Worm (Caenorhabditis elegans) whole organism, L1 larva: Measurements from ENCODE around the gene F41E7.6.

Experiments used
- aha-1 ChIP-seq: fragments of 150-350 bp; optimal IDR thresholded peaks from 2 replicates; lab custom pipeline; 2014; ENCODE audit warnings: missing biosample characterization, missing genetic modification characterization
- dpl-1 ChIP-seq, 3 experiments: fragments of 150-350 bp in 2 of 3; sonication (generic microtip) in 1 of 3; optimal IDR thresholded peaks; 2 replicates each; lab custom pipeline; 2014 to 2017; ENCODE audit warnings: missing biosample characterization in 3 of 3, missing genetic modification characterization in 3 of 3, missing genetic modification reagents in 3 of 3
- fos-1 ChIP-seq: fragments of 150-350 bp; optimal IDR thresholded peaks from 2 replicates; lab custom pipeline; 2014; ENCODE audit warnings: missing biosample characterization, missing genetic modification characterization
- mef-2 ChIP-seq: fragments of 150-350 bp; optimal IDR thresholded peaks from 2 replicates; lab custom pipeline; 2014; ENCODE audit warnings: missing biosample characterization, missing genetic modification characterization
- nhr-11 ChIP-seq: fragments of 150-350 bp; optimal IDR thresholded peaks from 2 replicates; lab custom pipeline; 2014; ENCODE audit warnings: missing biosample characterization, missing genetic modification characterization
- nhr-28 ChIP-seq: fragments of 150-350 bp; optimal IDR thresholded peaks from 2 replicates; lab custom pipeline; 2014; ENCODE audit warnings: missing biosample characterization, missing genetic modification characterization
- nhr-47 ChIP-seq: sonication (generic microtip); optimal IDR thresholded peaks from 2 replicates; lab custom pipeline; 2016; ENCODE audit warnings: mild to moderate bottlenecking, missing genetic modification characterization, moderate library complexity, missing compliant biosample characterization
- pqm-1 ChIP-seq: sonication (generic microtip); optimal IDR thresholded peaks from 3 replicates; lab custom pipeline; 2017; ENCODE audit warnings: missing biosample characterization, missing genetic modification characterization
- sptf-1 ChIP-seq: fragments of 150-350 bp; optimal IDR thresholded peaks from 2 replicates; lab custom pipeline; 2014; ENCODE audit warnings: missing biosample characterization, missing genetic modification characterization
- unc-130 ChIP-seq: fragments of 150-350 bp; optimal IDR thresholded peaks from 2 replicates; lab custom pipeline; 2017; ENCODE audit warnings: missing biosample characterization, missing genetic modification characterization, inconsistent platforms
- ztf-4 ChIP-seq: fragments of 150-350 bp; optimal IDR thresholded peaks from 2 replicates; lab custom pipeline; 2014; ENCODE audit warnings: missing biosample characterization, missing genetic modification characterization

DNA sequence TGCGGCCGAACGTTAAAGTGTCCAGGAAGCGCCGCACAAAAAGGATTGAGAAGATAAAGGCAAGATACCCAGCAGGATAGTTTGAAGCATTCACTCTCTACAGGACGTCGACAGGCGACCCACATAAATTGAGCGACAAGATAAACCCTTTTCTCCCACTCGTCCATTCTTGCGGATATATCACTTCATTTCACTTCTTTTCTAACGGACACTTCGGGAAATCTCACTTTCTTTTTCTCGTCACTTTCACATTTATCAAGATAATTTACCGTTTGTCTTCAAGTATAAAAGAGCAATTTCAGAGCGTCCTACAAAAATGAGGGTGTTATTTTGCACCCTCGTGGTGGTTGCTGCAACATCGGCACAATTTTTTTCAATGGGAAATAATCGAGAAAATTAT, 7.3 kb upstream of the F41E7.6 start, which contains the start of gene R07E3.6:
- TF ChIP-seq sptf-1: no peak
- TF ChIP-seq ztf-4 (tag; lab: Kevin White, UChicago): no peak
- no peak for TF ChIP-seq nhr-28
- no peak for TF ChIP-seq nhr-11
- no peak for TF ChIP-seq nhr-47
- TF ChIP-seq fos-1 (tag; lab: Kevin White, UChicago): no peak
- TF ChIP-seq pqm-1: no peak
- no peak for TF ChIP-seq dpl-1 (GFP tag; optimal IDR thresholded peaks at IDR 0.05; lab: Kevin White, UChicago)
- TF ChIP-seq aha-1 (tag; lab: Kevin White, UChicago): no peak
- no peak for TF ChIP-seq mef-2 (tag; lab: Kevin White, UChicago)
- TF ChIP-seq unc-130 (tag; lab: Kevin White, UChicago): no peak
